Worm (Caenorhabditis elegans) whole organism, L1 larva: ENCODE data around the gene T05A7.6.

Experiments
- efl-3 ChIP-seq: fragments of 200-800 bp; sonication (Bioruptor generic); optimal IDR thresholded peaks from 2 replicates; lab custom pipeline; 2018; ENCODE audit warnings: mild to moderate bottlenecking, missing genetic modification characterization, missing compliant biosample characterization
- egl-27 ChIP-seq, 2 experiments: fragments of 150-350 bp in 1 of 2; sonication (generic microtip); optimal IDR thresholded peaks; 3 replicates each; lab custom pipeline; 2017 to 2018; ENCODE audit warnings: missing biosample characterization in 2 of 2, missing genetic modification characterization in 2 of 2, missing genetic modification reagents in 2 of 2
- nhr-237 ChIP-seq: fragments of 150-350 bp; optimal IDR thresholded peaks from 2 replicates; lab custom pipeline; 2014; ENCODE audit warnings: missing biosample characterization, missing genetic modification characterization
- nhr-76 ChIP-seq: sonication (generic microtip); optimal IDR thresholded peaks from 2 replicates; lab custom pipeline; 2017; ENCODE audit warnings: missing biosample characterization, missing genetic modification characterization
- unc-130 ChIP-seq: fragments of 150-350 bp; optimal IDR thresholded peaks from 2 replicates; lab custom pipeline; 2017; ENCODE audit warnings: missing biosample characterization, missing genetic modification characterization, inconsistent platforms

- TF ChIP-seq nhr-237 (tag; lab: Kevin White, UChicago) (no peak), egl-27 (tag; optimal IDR thresholded peaks at IDR 0.05; lab: Kevin White, UChicago) (no peak), unc-130 (no peak), efl-3 (no peak), nhr-76 (no peak)
These were observed 12.1 kb upstream of the T05A7.6 start, which contains the start of gene sre-40 for ce11 chrII:4683693-4684092.
